Worm (Caenorhabditis elegans): Measurements from ENCODE around the gene larp-1.

ce11 chrIII:4986790-4987259 lies 30.6 kb downstream of the larp-1 start, which contains the start of the genes C27F2.10 and wdr-60:
- TF ChIP-seq pha-4 (tag; optimal IDR thresholded peaks at IDR 0.05) = no peak
- no peak for TF ChIP-seq fkh-10 (GFP tag; optimal IDR thresholded peaks at IDR 0.05)
- TF ChIP-seq zag-1 (tag; optimal IDR thresholded peaks at IDR 0.05) = no peak
- TF ChIP-seq jun-1 (tag; optimal IDR thresholded peaks at IDR 0.05) = no peak
- no peak for TF ChIP-seq egl-27 (tag; optimal IDR thresholded peaks at IDR 0.05)
- no peak for TF ChIP-seq aly-2 (tag; optimal IDR thresholded peaks at IDR 0.05)
- TF ChIP-seq nhr-28 (tag; optimal IDR thresholded peaks at IDR 0.05) = no peak
- no peak for TF ChIP-seq ZK546.5 (tag; optimal IDR thresholded peaks at IDR 0.05)
- no peak for TF ChIP-seq snpc-4 (tag; optimal IDR thresholded peaks at IDR 0.05)
- TF ChIP-seq tbx-2 (tag; optimal IDR thresholded peaks at IDR 0.05) = no peak
- TF ChIP-seq elt-1 (tag; optimal IDR thresholded peaks at IDR 0.05) = no peak
- TF ChIP-seq lin-39 (tag; optimal IDR thresholded peaks at IDR 0.05) = no peak

Measured in whole organism, L3 larva.